Fruit fly (Drosophila melanogaster) whole organism, embryonic: ENCODE measurements around the gene CG32040.

Experiments used
- Ada2b ChIP-seq: fragments of 200-800 bp; sonication (Bioruptor generic); IDR thresholded peaks from 2 replicates; pipeline ENCODE4 v1.3.6; 2022; ENCODE audit warnings: missing biosample characterization, missing genetic modification characterization
- Blimp-1 ChIP-seq: fragments of 200-800 bp; sonication (Bioruptor generic); optimal IDR thresholded peaks from 3 replicates; lab custom pipeline; 2018; ENCODE audit warnings: missing biosample characterization, missing genetic modification characterization, mild to moderate bottlenecking, moderate library complexity, missing genetic modification reagents
- CG11085 ChIP-seq: fragments of 200-800 bp; sonication (Bioruptor generic); IDR thresholded peaks from 2 replicates; pipeline ENCODE4 v1.3.6; 2022; ENCODE audit warnings: missing biosample characterization, missing genetic modification characterization
- CG11247 ChIP-seq: fragments of 200-800 bp; sonication (Bioruptor generic); IDR thresholded peaks from 2 replicates; pipeline ENCODE4 v1.3.6; 2022; ENCODE audit warnings: missing biosample characterization, missing genetic modification characterization
- CG16813 ChIP-seq: fragments of 200-800 bp; sonication (Bioruptor generic); IDR thresholded peaks from 3 replicates; pipeline ENCODE4 v1.3.6; 2022; ENCODE audit warnings: missing biosample characterization, missing genetic modification characterization; ENCODE audit not compliant: partially characterized antibody
- CG1792 ChIP-seq: fragments of 200-800 bp; sonication (Bioruptor generic); optimal IDR thresholded peaks from 2 replicates; lab custom pipeline; 2016; ENCODE audit warnings: missing biosample characterization, missing genetic modification characterization
- CG1832 ChIP-seq: fragments of 200-800 bp; sonication (Bioruptor generic); optimal IDR thresholded peaks from 2 replicates; lab custom pipeline; 2017; ENCODE audit warnings: missing biosample characterization, mild to moderate bottlenecking, missing genetic modification characterization, inconsistent platforms
- CG31441 ChIP-seq: fragments of 200-800 bp; sonication (Bioruptor generic); IDR thresholded peaks from 2 replicates; pipeline ENCODE4 v1.3.6; 2022; ENCODE audit warnings: missing biosample characterization, missing genetic modification characterization
- CG3407 ChIP-seq: fragments of 200-800 bp; sonication (Bioruptor generic); optimal IDR thresholded peaks from 2 replicates; lab custom pipeline; 2018; ENCODE audit warnings: missing biosample characterization, mild to moderate bottlenecking, missing genetic modification characterization
- CG34224 ChIP-seq: fragments of 200-800 bp; sonication (Bioruptor generic); IDR thresholded peaks from 3 replicates; pipeline ENCODE4 v1.3.6; 2022; ENCODE audit warnings: missing biosample characterization, missing genetic modification characterization; ENCODE audit not compliant: partially characterized antibody
- CG6654 ChIP-seq: fragments of 200-800 bp; sonication (Bioruptor generic); optimal IDR thresholded peaks from 2 replicates; lab custom pipeline; 2017; ENCODE audit warnings: missing biosample characterization, mild to moderate bottlenecking, missing genetic modification characterization
- CG6854 ChIP-seq: fragments of 200-800 bp; sonication (Bioruptor generic); optimal IDR thresholded peaks from 3 replicates; lab custom pipeline; 2017; ENCODE audit warnings: missing biosample characterization, mild to moderate bottlenecking, missing genetic modification characterization
- CG7372 ChIP-seq: fragments of 200-800 bp; sonication (Bioruptor generic); IDR thresholded peaks from 2 replicates; pipeline ENCODE4 v1.3.6; 2022; ENCODE audit warnings: missing biosample characterization, missing genetic modification characterization
- CG8478 ChIP-seq: fragments of >200 bp; optimal IDR thresholded peaks from 2 replicates; lab custom pipeline; 2018
- CG8944 ChIP-seq: fragments of 200-800 bp; sonication (Bioruptor generic); optimal IDR thresholded peaks from 3 replicates; lab custom pipeline; 2016; ENCODE audit warnings: missing biosample characterization, missing genetic modification characterization
- CG9876 ChIP-seq: fragments of 200-800 bp; sonication (Bioruptor generic); optimal IDR thresholded peaks from 2 replicates; lab custom pipeline; 2016; ENCODE audit warnings: missing biosample characterization, missing genetic modification characterization
- CTCF ChIP-seq: fragments of 200-800 bp; sonication (Bioruptor generic); optimal IDR thresholded peaks from 2 replicates; lab custom pipeline; 2017; ENCODE audit warnings: missing biosample characterization, mild to moderate bottlenecking, missing genetic modification characterization, moderate library complexity
- Dbx ChIP-seq: fragments of 200-800 bp; sonication (Bioruptor generic); IDR thresholded peaks from 3 replicates; pipeline ENCODE4 v1.3.6; 2022; ENCODE audit warnings: missing biosample characterization, missing genetic modification characterization
- HLHmδ ChIP-seq: fragments of 200-800 bp; sonication (Bioruptor generic); optimal IDR thresholded peaks from 2 replicates; lab custom pipeline; 2018; ENCODE audit warnings: missing biosample characterization, mild to moderate bottlenecking, missing genetic modification characterization, moderate library complexity
- Hr51 ChIP-seq, 2 experiments: fragments of 200-800 bp; sonication (Bioruptor generic); optimal IDR thresholded peaks; 2 replicates in 1 of 2; 3 replicates in 1 of 2; lab custom pipeline; 2016 to 2018; ENCODE audit warnings: missing biosample characterization in 2 of 2, missing genetic modification characterization in 2 of 2, mild to moderate bottlenecking in 1 of 2, moderate library complexity in 1 of 2
- NfI ChIP-seq: fragments of 200-800 bp; sonication (Bioruptor generic); optimal IDR thresholded peaks from 3 replicates; lab custom pipeline; 2018; ENCODE audit warnings: missing biosample characterization, mild to moderate bottlenecking, missing genetic modification characterization, moderate library complexity
- Oaz ChIP-seq: fragments of 200-800 bp; sonication (Bioruptor generic); IDR thresholded peaks from 2 replicates; pipeline ENCODE4 v1.3.6; 2022; ENCODE audit warnings: missing biosample characterization, missing genetic modification characterization
- Oli ChIP-seq: fragments of 200-800 bp; sonication (Bioruptor generic); optimal IDR thresholded peaks from 2 replicates; lab custom pipeline; 2018; ENCODE audit warnings: missing biosample characterization, mild to moderate bottlenecking, missing genetic modification characterization, moderate library complexity
- Optix ChIP-seq: fragments of 200-800 bp; sonication (Bioruptor generic); IDR thresholded peaks from 3 replicates; pipeline ENCODE4 v1.3.6; 2022; ENCODE audit warnings: missing biosample characterization, missing genetic modification characterization
- Side ChIP-seq: fragments of 200-800 bp; sonication (Bioruptor generic); optimal IDR thresholded peaks from 2 replicates; lab custom pipeline; 2016; ENCODE audit warnings: missing biosample characterization, missing genetic modification characterization
- TFAM ChIP-seq: fragments of 200-800 bp; sonication (Bioruptor generic); optimal IDR thresholded peaks from 2 replicates; lab custom pipeline; 2017; ENCODE audit warnings: missing biosample characterization, missing genetic modification characterization, inconsistent platforms
- aop ChIP-seq: fragments of 200-800 bp; sonication (Bioruptor generic); IDR thresholded peaks from 2 replicates; pipeline ENCODE4 v1.3.6; 2022; ENCODE audit warnings: missing biosample characterization, missing genetic modification characterization
- ap ChIP-seq: fragments of 200-800 bp; sonication (Bioruptor generic); IDR thresholded peaks from 2 replicates; pipeline ENCODE4 v1.3.6; 2022; ENCODE audit warnings: missing biosample characterization, missing genetic modification characterization
- ato ChIP-seq: fragments of 200-800 bp; sonication (Bioruptor generic); IDR thresholded peaks from 2 replicates; pipeline ENCODE4 v1.3.6; 2022; ENCODE audit warnings: missing biosample characterization, missing genetic modification characterization; ENCODE audit not compliant: partially characterized antibody
- bbx ChIP-seq: fragments of 200-800 bp; sonication (Bioruptor generic); IDR thresholded peaks from 2 replicates; pipeline ENCODE4 v1.3.6; 2022; ENCODE audit warnings: missing biosample characterization, missing genetic modification characterization; ENCODE audit not compliant: partially characterized antibody
- cato ChIP-seq: fragments of 200-800 bp; sonication (Bioruptor generic); optimal IDR thresholded peaks from 2 replicates; lab custom pipeline; 2016; ENCODE audit warnings: missing biosample characterization, missing genetic modification characterization, borderline replicate concordance
- eyg ChIP-seq: fragments of 200-800 bp; sonication (Bioruptor generic); optimal IDR thresholded peaks from 3 replicates; lab custom pipeline; 2016; ENCODE audit warnings: missing biosample characterization, missing genetic modification characterization
- fd102C ChIP-seq: fragments of 200-800 bp; sonication (Bioruptor generic); optimal IDR thresholded peaks from 2 replicates; lab custom pipeline; 2018; ENCODE audit warnings: missing biosample characterization, mild to moderate bottlenecking, missing genetic modification characterization, moderate library complexity
- fd96Cb ChIP-seq: fragments of 200-800 bp; sonication (Bioruptor generic); optimal IDR thresholded peaks from 2 replicates; lab custom pipeline; 2018; ENCODE audit warnings: missing biosample characterization, mild to moderate bottlenecking, missing genetic modification characterization, moderate library complexity
- fu2 ChIP-seq: fragments of 200-800 bp; sonication (Bioruptor generic); optimal IDR thresholded peaks from 2 replicates; lab custom pipeline; 2016; ENCODE audit warnings: missing biosample characterization, missing genetic modification characterization
- gt ChIP-seq: fragments of 200-800 bp; sonication (Bioruptor generic); IDR thresholded peaks from 2 replicates; pipeline ENCODE4 v1.3.6; 2022; ENCODE audit warnings: missing biosample characterization, missing genetic modification characterization
- hth ChIP-seq: fragments of >200 bp; optimal IDR thresholded peaks from 2 replicates; lab custom pipeline; 2017; ENCODE audit warnings: inconsistent platforms
- kah ChIP-seq: fragments of 200-800 bp; sonication (Bioruptor generic); optimal IDR thresholded peaks from 2 replicates; lab custom pipeline; 2018; ENCODE audit warnings: missing biosample characterization, mild to moderate bottlenecking, missing genetic modification characterization
- lilli ChIP-seq: fragments of 200-800 bp; sonication (Bioruptor generic); optimal IDR thresholded peaks from 3 replicates; lab custom pipeline; 2016; ENCODE audit warnings: missing biosample characterization, missing genetic modification characterization
- otp ChIP-seq: fragments of 200-800 bp; sonication (Bioruptor generic); IDR thresholded peaks from 3 replicates; pipeline ENCODE4, ENCODE4 v1.3.6; 2022; ENCODE audit warnings: missing biosample characterization, missing genetic modification characterization
- pros ChIP-seq: fragments of 200-800 bp; sonication (Bioruptor generic); optimal IDR thresholded peaks from 3 replicates; lab custom pipeline; 2019; ENCODE audit warnings: missing biosample characterization, mild to moderate bottlenecking, missing genetic modification characterization, moderate library complexity
- salm ChIP-seq: fragments of 200-800 bp; sonication (Bioruptor generic); optimal IDR thresholded peaks from 2 replicates; lab custom pipeline; 2018; ENCODE audit warnings: missing biosample characterization, mild to moderate bottlenecking, missing genetic modification characterization
- sd ChIP-seq: fragments of 200-800 bp; sonication (Bioruptor generic); optimal IDR thresholded peaks from 3 replicates; lab custom pipeline; 2018; ENCODE audit warnings: missing biosample characterization, mild to moderate bottlenecking, missing genetic modification characterization, moderate library complexity
- sens-2 ChIP-seq: fragments of 200-800 bp; sonication (Bioruptor generic); IDR thresholded peaks from 2 replicates; pipeline ENCODE4 v1.3.6; 2022; ENCODE audit warnings: missing biosample characterization, missing genetic modification characterization
- tap ChIP-seq: fragments of 200-800 bp; optimal IDR thresholded peaks from 3 replicates; lab custom pipeline; 2019; ENCODE audit warnings: missing biosample characterization, mild to moderate bottlenecking, missing genetic modification characterization, moderate library complexity
- tgo ChIP-seq: fragments of 200-800 bp; sonication (Bioruptor generic); IDR thresholded peaks from 3 replicates; pipeline ENCODE4 v1.3.6; 2022; ENCODE audit warnings: missing biosample characterization, missing genetic modification characterization
- tio ChIP-seq: fragments of 200-800 bp; sonication (Bioruptor generic); optimal IDR thresholded peaks from 2 replicates; lab custom pipeline; 2017; ENCODE audit warnings: missing biosample characterization, missing genetic modification characterization, inconsistent platforms
- tup ChIP-seq: fragments of 200-800 bp; sonication (Bioruptor generic); optimal IDR thresholded peaks from 2 replicates; lab custom pipeline; 2016; ENCODE audit warnings: missing biosample characterization, mild to moderate bottlenecking, missing genetic modification characterization, moderate library complexity
- twi ChIP-seq: fragments of 200-800 bp; optimal IDR thresholded peaks from 2 replicates; lab custom pipeline; 2019; ENCODE audit warnings: missing biosample characterization, mild to moderate bottlenecking, missing genetic modification characterization, moderate library complexity
- wor ChIP-seq: fragments of 200-800 bp; sonication (Bioruptor generic); IDR thresholded peaks from 2 replicates; pipeline ENCODE4 v1.3.6; 2022; ENCODE audit warnings: missing biosample characterization, missing genetic modification characterization

The CG32040 gene

dm6 chr3L:9383345-9384075 lies 29.7 kb downstream of the CG32040 start, which contains the start of gene Hsp27 (continued):
- TF ChIP-seq Hr51 (GFP tag; optimal IDR thresholded peaks at IDR 0.05; lab: Kevin White, UChicago): peak; percentile 91 to 97
- TF ChIP-seq aop (GFP tag; lab: Robert Waterston, UW): peak; percentile 90
- TF ChIP-seq twi: peak; percentile 89
- no peak for TF ChIP-seq hth
- TF ChIP-seq kah (GFP tag; lab: Kevin White, UChicago): peak; percentile 91
- no peak for TF ChIP-seq HLHmδ (GFP tag; lab: Kevin White, UChicago)
- peak; percentile 94 for TF ChIP-seq CG6654
- peak; percentile 95 for TF ChIP-seq Side (GFP tag; lab: Kevin White, UChicago)
- peak; percentile 96 for TF ChIP-seq tap (tag; lab: Kevin White, UChicago)
- TF ChIP-seq Blimp-1: peak; percentile 98
- TF ChIP-seq sens-2 (GFP tag; lab: Robert Waterston, UW): peak; percentile 97
- peak; percentile 99 for TF ChIP-seq Oli (tag; lab: Kevin White, UChicago)
- TF ChIP-seq CG31441 (GFP tag; lab: Robert Waterston, UW): peak; percentile 99
- TF ChIP-seq sd (tag; lab: Kevin White, UChicago): peak; percentile 90
- TF ChIP-seq CG7372: peak; percentile 97
- TF ChIP-seq CG6854: peak; percentile 95
- TF ChIP-seq tio: peak; percentile 97
- TF ChIP-seq CG16813 (GFP tag; lab: Robert Waterston, UW): no peak
- peak; percentile 97 for TF ChIP-seq Dbx (GFP tag; lab: Robert Waterston, UW)
- peak; percentile 86 for TF ChIP-seq CG8944 (GFP tag; lab: Kevin White, UChicago)
- peak; percentile 92 for TF ChIP-seq TFAM (GFP tag; lab: Kevin White, UChicago)
- TF ChIP-seq CG11247 (GFP tag; lab: Robert Waterston, UW): peak; percentile 98
- TF ChIP-seq fd96Cb (tag; lab: Kevin White, UChicago): peak; percentile 99
- TF ChIP-seq CG8478 (lab: Kevin White, UChicago): peak; percentile 27
- peak; percentile 97 for TF ChIP-seq cato (GFP tag; lab: Kevin White, UChicago)
- peak; percentile 65 for TF ChIP-seq CG1832 (GFP tag; lab: Kevin White, UChicago)
- peak; percentile 55 for TF ChIP-seq CG9876 (GFP tag; lab: Kevin White, UChicago)
- TF ChIP-seq salm (tag; lab: Kevin White, UChicago): peak; percentile 97
- TF ChIP-seq ap (GFP tag; lab: Robert Waterston, UW): peak; percentile 95
- no peak for TF ChIP-seq ato (GFP tag; lab: Robert Waterston, UW)
- peak; percentile 31; the same call in 1 of the 3 replicates for TF ChIP-seq CG34224
- TF ChIP-seq fd102C (GFP tag; lab: Kevin White, UChicago): peak; percentile 55
- peak; percentile 97 for TF ChIP-seq gt (GFP tag; lab: Robert Waterston, UW)
- peak; percentile 97 for TF ChIP-seq CG11085 (GFP tag; lab: Robert Waterston, UW)
- peak; percentile 92 for TF ChIP-seq eyg
- peak; percentile 98 for TF ChIP-seq CG3407 (GFP tag; lab: Kevin White, UChicago)
- peak; percentile 97 for TF ChIP-seq wor
- TF ChIP-seq pros (GFP tag; lab: Kevin White, UChicago): no peak
- peak; percentile 75 for TF ChIP-seq fu2 (GFP tag; lab: Kevin White, UChicago)
- peak; percentile 92 for TF ChIP-seq CG1792 (GFP tag; lab: Kevin White, UChicago)
- peak; percentile 22; the same call in 1 of the 2 replicates for TF ChIP-seq bbx
- TF ChIP-seq Ada2b (GFP tag; lab: Robert Waterston, UW): peak; percentile 99
- TF ChIP-seq tup (GFP tag; lab: Kevin White, UChicago): peak; percentile 93
- TF ChIP-seq otp: peak; percentile 97
- peak; percentile 98 for TF ChIP-seq lilli (GFP tag; lab: Kevin White, UChicago)
- peak; percentile 71 for TF ChIP-seq CTCF (GFP tag; lab: Kevin White, UChicago)
- peak; percentile 99 for TF ChIP-seq tgo (GFP tag; lab: Robert Waterston, UW)
- peak; percentile 89 for TF ChIP-seq Oaz (GFP tag; lab: Robert Waterston, UW)
- TF ChIP-seq Optix: peak; percentile 99
- TF ChIP-seq NfI (GFP tag; lab: Kevin White, UChicago): peak; percentile 97
